Fruit fly (Drosophila melanogaster) whole organism, embryonic: Measurements from ENCODE around the gene Sems.
A peak's percentile ranks its signal among the peaks of the same experiment; 100 is the strongest.

Experiments used
- CG10543 ChIP-seq: fragments of 200-800 bp; sonication (Bioruptor generic); optimal IDR thresholded peaks from 3 replicates; lab custom pipeline; 2017; ENCODE audit warnings: missing biosample characterization, mild to moderate bottlenecking, missing genetic modification characterization, moderate library complexity
- CG10979 ChIP-seq: fragments of 200-800 bp; sonication (Bioruptor generic); optimal IDR thresholded peaks from 2 replicates; lab custom pipeline; 2018; ENCODE audit warnings: missing biosample characterization, mild to moderate bottlenecking, missing genetic modification characterization, moderate library complexity
- CG12299 ChIP-seq: fragments of 200-800 bp; sonication (Bioruptor generic); optimal IDR thresholded peaks from 2 replicates; lab custom pipeline; 2018; ENCODE audit warnings: missing biosample characterization, mild to moderate bottlenecking, missing genetic modification characterization
- CG12769 ChIP-seq: fragments of 200-800 bp; sonication (Bioruptor generic); optimal IDR thresholded peaks from 2 replicates; lab custom pipeline; 2019; ENCODE audit warnings: missing biosample characterization, mild to moderate bottlenecking, missing genetic modification characterization, moderate library complexity
- CG14050 ChIP-seq: fragments of 200-800 bp; sonication (Bioruptor generic); IDR thresholded peaks from 3 replicates; pipeline ENCODE4 v1.3.6; 2022; ENCODE audit warnings: missing biosample characterization, missing genetic modification characterization
- CG14441 ChIP-seq: fragments of 200-800 bp; sonication (Bioruptor generic); IDR thresholded peaks from 2 replicates; pipeline ENCODE4 v1.3.6; 2022; ENCODE audit warnings: missing biosample characterization, missing genetic modification characterization
- CG15011 ChIP-seq: fragments of 200-800 bp; sonication (Bioruptor generic); optimal IDR thresholded peaks from 3 replicates; lab custom pipeline; 2018; ENCODE audit warnings: missing biosample characterization, mild to moderate bottlenecking, missing genetic modification characterization
- CG17328 ChIP-seq: fragments of 200-800 bp; sonication (Bioruptor generic); IDR thresholded peaks from 2 replicates; pipeline ENCODE4 v1.3.6; 2022; ENCODE audit warnings: missing biosample characterization, missing genetic modification characterization
- CG17359 ChIP-seq: fragments of 200-800 bp; sonication (Bioruptor generic); optimal IDR thresholded peaks from 3 replicates; lab custom pipeline; 2018; ENCODE audit warnings: missing biosample characterization, mild to moderate bottlenecking, missing genetic modification characterization, moderate library complexity
- CG17912 ChIP-seq: fragments of 200-800 bp; sonication (Bioruptor generic); optimal IDR thresholded peaks from 2 replicates; lab custom pipeline; 2018; ENCODE audit warnings: missing biosample characterization, mild to moderate bottlenecking, missing genetic modification characterization
- CG2120 ChIP-seq: fragments of 200-800 bp; sonication (Bioruptor generic); optimal IDR thresholded peaks from 3 replicates; lab custom pipeline; 2016; ENCODE audit warnings: missing biosample characterization, missing genetic modification characterization
- CG30020 ChIP-seq: fragments of 200-800 bp; optimal IDR thresholded peaks from 2 replicates; lab custom pipeline; 2019; ENCODE audit warnings: missing biosample characterization, mild to moderate bottlenecking, missing genetic modification characterization, moderate library complexity
- CG31441 ChIP-seq: fragments of 200-800 bp; sonication (Bioruptor generic); IDR thresholded peaks from 2 replicates; pipeline ENCODE4 v1.3.6; 2022; ENCODE audit warnings: missing biosample characterization, missing genetic modification characterization
- CG5245 ChIP-seq: fragments of 200-800 bp; sonication (Bioruptor generic); optimal IDR thresholded peaks from 3 replicates; lab custom pipeline; 2016; ENCODE audit warnings: missing biosample characterization, missing genetic modification characterization
- CG6254 ChIP-seq: fragments of 200-800 bp; sonication (Bioruptor generic); optimal IDR thresholded peaks from 3 replicates; lab custom pipeline; 2017; ENCODE audit warnings: mild to moderate bottlenecking, missing biosample characterization, missing genetic modification reagents, missing genetic modification characterization
- CG8359 ChIP-seq: fragments of 200-800 bp; sonication (Bioruptor generic); optimal IDR thresholded peaks from 2 replicates; lab custom pipeline; 2017; ENCODE audit warnings: missing biosample characterization, mild to moderate bottlenecking, missing genetic modification characterization, borderline replicate concordance
- CG9727 ChIP-seq: fragments of 200-800 bp; sonication (Bioruptor generic); optimal IDR thresholded peaks from 3 replicates; lab custom pipeline; 2017; ENCODE audit warnings: missing biosample characterization, mild to moderate bottlenecking, missing genetic modification characterization
- Camta ChIP-seq: fragments of 200-800 bp; sonication (Bioruptor generic); optimal IDR thresholded peaks from 2 replicates; lab custom pipeline; 2016; ENCODE audit warnings: missing biosample characterization, missing genetic modification characterization
- CoRest ChIP-seq: fragments of 200-800 bp; sonication (Bioruptor generic); optimal IDR thresholded peaks from 3 replicates; lab custom pipeline; 2018; ENCODE audit warnings: missing biosample characterization, mild to moderate bottlenecking, missing genetic modification characterization, moderate library complexity
- Deaf1 ChIP-seq: fragments of 200-800 bp; optimal IDR thresholded peaks from 3 replicates; lab custom pipeline; 2019; ENCODE audit warnings: missing biosample characterization, mild to moderate bottlenecking, missing genetic modification characterization, moderate library complexity
- Dfd ChIP-seq, 2 experiments: fragments of >200 bp; optimal IDR thresholded peaks; 2 replicates each; lab custom pipeline; 2017; ENCODE audit warnings: missing biosample characterization in 2 of 2, missing genetic modification characterization in 2 of 2
- E2f2 ChIP-seq: fragments of 200-800 bp; sonication (Bioruptor generic); IDR thresholded peaks from 2 replicates; pipeline ENCODE4 v1.3.6; 2022; ENCODE audit warnings: missing biosample characterization, missing genetic modification characterization
- Hr51 ChIP-seq, 2 experiments: fragments of 200-800 bp; sonication (Bioruptor generic); optimal IDR thresholded peaks; 2 replicates in 1 of 2; 3 replicates in 1 of 2; lab custom pipeline; 2016 to 2018; ENCODE audit warnings: missing biosample characterization in 2 of 2, missing genetic modification characterization in 2 of 2, mild to moderate bottlenecking in 1 of 2, moderate library complexity in 1 of 2
- Lhr ChIP-seq: fragments of 200-800 bp; sonication (Bioruptor generic); optimal IDR thresholded peaks from 3 replicates; lab custom pipeline; 2017; ENCODE audit warnings: mild to moderate bottlenecking, missing biosample characterization, missing genetic modification reagents, missing genetic modification characterization
- Nf-YB ChIP-seq: fragments of 200-800 bp; sonication (Bioruptor generic); optimal IDR thresholded peaks from 3 replicates; lab custom pipeline; 2019; ENCODE audit warnings: missing biosample characterization, mild to moderate bottlenecking, missing genetic modification characterization, moderate library complexity
- Sox100B ChIP-seq: fragments of 200-800 bp; sonication (Bioruptor generic); optimal IDR thresholded peaks from 3 replicates; lab custom pipeline; 2018; ENCODE audit warnings: missing biosample characterization, mild to moderate bottlenecking, missing genetic modification characterization
- Trl ChIP-seq, 3 experiments: fragments of >200 bp in 2 of 3; fragments of 200-800 bp in 1 of 3; sonication (Bioruptor generic) in 1 of 3; optimal IDR thresholded peaks; 2 replicates in 1 of 3; 3 replicates in 2 of 3; lab custom pipeline; 2016 to 2017; ENCODE audit warnings: missing biosample characterization in 1 of 3, missing genetic modification characterization in 1 of 3
- ap ChIP-seq: fragments of 200-800 bp; sonication (Bioruptor generic); IDR thresholded peaks from 2 replicates; pipeline ENCODE4 v1.3.6; 2022; ENCODE audit warnings: missing biosample characterization, missing genetic modification characterization
- ase ChIP-seq: fragments of 200-800 bp; sonication (Bioruptor generic); IDR thresholded peaks from 3 replicates; pipeline ENCODE4 v1.3.6; 2022; ENCODE audit warnings: missing biosample characterization, missing genetic modification characterization
- ash1 ChIP-seq: fragments of 200-800 bp; sonication (Bioruptor generic); optimal IDR thresholded peaks from 2 replicates; lab custom pipeline; 2018; ENCODE audit warnings: missing biosample characterization, mild to moderate bottlenecking, missing genetic modification characterization
- bsh ChIP-seq, 2 experiments: fragments of 200-800 bp; sonication (Bioruptor generic); optimal IDR thresholded peaks; 2 replicates each; lab custom pipeline; 2017 to 2018; ENCODE audit warnings: mild to moderate bottlenecking in 2 of 2, missing biosample characterization in 2 of 2, missing genetic modification characterization in 2 of 2, moderate library complexity in 1 of 2
- croc ChIP-seq: fragments of 200-800 bp; sonication (Bioruptor generic); conservative IDR thresholded peaks from 3 replicates; pipeline ENCODE4 v1.3.6; 2022; ENCODE audit warnings: missing biosample characterization, missing genetic modification characterization
- fru ChIP-seq: fragments of >200 bp; optimal IDR thresholded peaks from 2 replicates; lab custom pipeline; 2017
- gem ChIP-seq: fragments of 200-800 bp; sonication (Bioruptor generic); optimal IDR thresholded peaks from 2 replicates; lab custom pipeline; 2019; ENCODE audit warnings: missing biosample characterization, mild to moderate bottlenecking, missing genetic modification characterization, moderate library complexity
- gfzf ChIP-seq: fragments of 200-800 bp; sonication (Bioruptor generic); optimal IDR thresholded peaks from 2 replicates; lab custom pipeline; 2016; ENCODE audit warnings: missing biosample characterization, mild to moderate bottlenecking, missing genetic modification characterization, moderate library complexity
- gro ChIP-seq: fragments of 200-800 bp; sonication (Bioruptor generic); optimal IDR thresholded peaks from 2 replicates; lab custom pipeline; 2016; ENCODE audit warnings: missing biosample characterization, missing genetic modification characterization
- hbn ChIP-seq: fragments of 200-800 bp; sonication (Bioruptor generic); IDR thresholded peaks from 2 replicates; pipeline ENCODE4 v1.3.6; 2022; ENCODE audit warnings: missing biosample characterization, missing genetic modification characterization; ENCODE audit not compliant: partially characterized antibody
- lbe ChIP-seq: fragments of 200-800 bp; sonication (Bioruptor generic); optimal IDR thresholded peaks from 2 replicates; lab custom pipeline; 2016; ENCODE audit warnings: missing biosample characterization, mild to moderate bottlenecking, missing genetic modification characterization
- nmo ChIP-seq: fragments of 200-800 bp; sonication (Bioruptor generic); optimal IDR thresholded peaks from 2 replicates; lab custom pipeline; 2018; ENCODE audit warnings: missing biosample characterization, mild to moderate bottlenecking, missing genetic modification characterization, moderate library complexity
- oc ChIP-seq: fragments of 200-800 bp; sonication (Bioruptor generic); optimal IDR thresholded peaks from 2 replicates; lab custom pipeline; 2018; ENCODE audit warnings: missing biosample characterization, mild to moderate bottlenecking, missing genetic modification characterization, moderate library complexity
- pan ChIP-seq, 4 experiments: fragments of >200 bp in 3 of 4; fragments of 200-800 bp in 1 of 4; sonication (Bioruptor generic) in 1 of 4; optimal IDR thresholded peaks in 3 of 4; IDR thresholded peaks in 1 of 4; 2 replicates each; pipeline versions ENCODE4 v1.3.6 to Lab custom; 2017 to 2022; ENCODE audit warnings: missing biosample characterization in 2 of 4, missing genetic modification characterization in 2 of 4, mixed read lengths in 1 of 4
- pita ChIP-seq: fragments of 200-800 bp; sonication (Bioruptor generic); optimal IDR thresholded peaks from 2 replicates; lab custom pipeline; 2017; ENCODE audit warnings: missing biosample characterization, mild to moderate bottlenecking, missing genetic modification characterization
- stwl ChIP-seq: fragments of 200-800 bp; sonication (Bioruptor generic); optimal IDR thresholded peaks from 3 replicates; lab custom pipeline; 2018; ENCODE audit warnings: missing biosample characterization, mild to moderate bottlenecking, missing genetic modification characterization, moderate library complexity
- tup ChIP-seq: fragments of 200-800 bp; sonication (Bioruptor generic); optimal IDR thresholded peaks from 2 replicates; lab custom pipeline; 2016; ENCODE audit warnings: missing biosample characterization, mild to moderate bottlenecking, missing genetic modification characterization, moderate library complexity
- z ChIP-seq: fragments of 200-800 bp; sonication (Bioruptor generic); IDR thresholded peaks from 3 replicates; pipeline ENCODE4 v1.3.6; 2022; ENCODE audit warnings: missing biosample characterization, missing genetic modification characterization
- zen2 ChIP-seq: fragments of 200-800 bp; sonication (Bioruptor generic); IDR thresholded peaks from 3 replicates; pipeline ENCODE4 v1.3.6; 2022; ENCODE audit warnings: missing biosample characterization, missing genetic modification characterization; ENCODE audit not compliant: partially characterized antibody
- zf30C ChIP-seq: fragments of 200-800 bp; sonication (Bioruptor generic); optimal IDR thresholded peaks from 3 replicates; lab custom pipeline; 2018; ENCODE audit warnings: missing biosample characterization, mild to moderate bottlenecking, missing genetic modification characterization

Gene Sems

DNA sequence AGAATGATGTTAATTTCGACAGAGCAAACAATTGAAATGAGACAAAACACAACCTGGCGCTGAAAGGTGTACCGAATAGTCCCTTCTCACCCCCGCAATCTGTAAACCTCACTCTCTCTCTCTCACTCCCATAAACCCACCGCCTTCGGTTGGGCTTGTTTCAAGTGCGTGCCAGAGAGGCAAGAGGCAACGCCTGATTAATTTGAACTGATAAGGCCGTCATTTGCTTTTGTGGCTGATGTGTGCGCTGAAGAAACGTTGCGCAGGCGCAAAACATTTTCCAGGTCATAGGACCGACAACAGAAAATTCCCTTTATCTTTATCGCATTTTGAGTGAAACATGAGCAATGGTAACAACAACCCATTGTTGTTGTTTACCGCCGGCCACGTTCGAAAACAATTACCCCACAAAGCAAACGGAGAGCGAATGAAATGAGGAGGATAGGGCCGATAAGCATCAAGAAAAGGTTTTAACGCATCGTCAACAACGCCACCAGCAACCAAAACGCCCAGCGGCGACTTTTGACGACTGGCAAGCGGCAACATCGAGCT, 34.2 kb downstream of the Sems start (continued):
- TF ChIP-seq croc (GFP tag; lab: Robert Waterston, UW) (no peak), Sox100B (GFP tag; lab: Kevin White, UChicago) (peak; percentile 5), CG12769 (tag; lab: Kevin White, UChicago) (peak; percentile 19), CG17328 (0 out of 2 replicates have a peak, but pooled peaks have one; percentile 25)
- TF ChIP-seq, all 482 proteins: peak for 92

DNA sequence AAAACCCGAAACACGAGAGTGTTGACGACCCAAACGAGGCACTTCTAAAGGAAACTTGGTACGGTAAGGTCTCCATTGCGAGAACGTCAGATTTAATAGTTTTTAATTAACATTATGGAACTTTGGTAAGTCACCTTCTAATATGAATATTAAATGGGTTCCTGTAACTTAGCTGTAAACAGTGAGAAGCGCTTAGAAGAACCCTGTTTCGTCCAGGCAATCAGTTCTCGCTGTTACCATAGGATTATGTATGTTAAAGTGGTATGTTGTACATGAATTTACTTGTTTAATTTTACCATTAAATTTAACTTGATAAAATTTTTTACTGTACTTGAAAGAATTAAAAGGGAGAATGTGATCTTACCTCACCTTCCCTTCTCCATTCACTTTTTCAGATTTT, 34.7 kb downstream of the Sems start:
- TF ChIP-seq CG10979 (peak; percentile 39), z (GFP tag; lab: Robert Waterston, UW) (no peak), bsh (GFP tag; optimal IDR thresholded peaks at IDR 0.05; lab: Kevin White, UChicago) (peak in 1 of 2 experiments; percentile 14), CG17359 (tag; lab: Kevin White, UChicago) (no peak), zen2 (no peak), CG17912 (no peak), Lhr (no peak), CG14441 (GFP tag; lab: Robert Waterston, UW) (no peak), CG31441 (GFP tag; lab: Robert Waterston, UW) (0 out of 2 replicates have a peak, but pooled peaks have one; percentile 21), hbn (GFP tag; lab: Robert Waterston, UW) (no peak), pan (optimal IDR thresholded peaks at IDR 0.05; lab: Kevin White, UChicago) (no peak), pan (GFP tag; optimal IDR thresholded peaks at IDR 0.05 in 1 of 2, IDR thresholded peaks at IDR 0.05 in 1 of 2) (no peak), fru (lab: Kevin White, UChicago) (no peak), gem (tag; lab: Kevin White, UChicago) (peak; percentile 54), oc (no peak), E2f2 (GFP tag; lab: Robert Waterston, UW) (no peak), Hr51 (GFP tag; optimal IDR thresholded peaks at IDR 0.05; lab: Kevin White, UChicago) (peak in 1 of 2 experiments; percentile 22), CG6254 (GFP tag; lab: Kevin White, UChicago) (no peak), zf30C (no peak), ase (no peak), CG12299 (tag; lab: Kevin White, UChicago) (no peak), CG10543 (no peak), stwl (tag; lab: Kevin White, UChicago) (no peak), CG14050 (GFP tag; lab: Robert Waterston, UW) (no peak), Trl (optimal IDR thresholded peaks at IDR 0.05; lab: Kevin White, UChicago) (no peak), Trl (GFP tag; optimal IDR thresholded peaks at IDR 0.05; lab: Kevin White, UChicago) (no peak), CoRest (tag; lab: Kevin White, UChicago) (peak; percentile 39), ap (no peak), CG2120 (GFP tag; lab: Kevin White, UChicago) (peak; percentile 49), CG5245 (GFP tag; lab: Kevin White, UChicago) (no peak), Deaf1 (tag; lab: Kevin White, UChicago) (no peak), pita (no peak), Nf-YB (GFP tag; lab: Kevin White, UChicago) (no peak), Camta (GFP tag; lab: Kevin White, UChicago) (no peak), gfzf (GFP tag; lab: Kevin White, UChicago) (no peak), lbe (GFP tag; lab: Kevin White, UChicago) (no peak), CG9727 (GFP tag; lab: Kevin White, UChicago) (no peak), Dfd (GFP tag; optimal IDR thresholded peaks at IDR 0.05; lab: Kevin White, UChicago) (no peak), nmo (GFP tag; lab: Kevin White, UChicago) (peak; percentile 1), CG8359 (no peak), CG15011 (no peak), ash1 (GFP tag; lab: Kevin White, UChicago) (no peak), CG30020 (no peak), tup (no peak), gro (GFP tag; lab: Kevin White, UChicago) (no peak)
